Fruit fly (Drosophila melanogaster) whole organism, prepupa: ENCODE data around the gene CG31633.

ENCODE experiments used
- Blimp-1 ChIP-seq: fragments of 200-800 bp; sonication (Bioruptor generic); optimal IDR thresholded peaks from 3 replicates; lab custom pipeline; 2017; ENCODE audit warnings: missing biosample characterization, missing genetic modification characterization, mild to moderate bottlenecking, moderate library complexity, missing genetic modification reagents
- CG10631 ChIP-seq: fragments of 200-800 bp; sonication (Bioruptor generic); optimal IDR thresholded peaks from 2 replicates; lab custom pipeline; 2016; ENCODE audit warnings: missing biosample characterization, missing genetic modification characterization
- CG11902 ChIP-seq: fragments of 200-800 bp; sonication (Bioruptor generic); optimal IDR thresholded peaks from 3 replicates; lab custom pipeline; 2016; ENCODE audit warnings: missing biosample characterization, missing genetic modification characterization
- CG7368 ChIP-seq: fragments of 200-800 bp; sonication (Bioruptor generic); optimal IDR thresholded peaks from 3 replicates; lab custom pipeline; 2016; ENCODE audit warnings: missing biosample characterization, missing genetic modification characterization
- CG8319 ChIP-seq: fragments of 200-800 bp; sonication (Bioruptor generic); optimal IDR thresholded peaks from 3 replicates; lab custom pipeline; 2016; ENCODE audit warnings: missing biosample characterization, missing genetic modification characterization
- Eip78C ChIP-seq: fragments of 200-800 bp; sonication (Bioruptor generic); peaks from one replicate; lab custom pipeline; 2016; ENCODE audit warnings: missing biosample characterization, missing genetic modification characterization
- Hr4 ChIP-seq: fragments of 200-800 bp; sonication (Bioruptor generic); optimal IDR thresholded peaks from 3 replicates; lab custom pipeline; 2016; ENCODE audit warnings: missing biosample characterization, missing genetic modification characterization
- OdsH ChIP-seq: fragments of 200-800 bp; sonication (Bioruptor generic); optimal IDR thresholded peaks from 3 replicates; lab custom pipeline; 2016; ENCODE audit warnings: missing biosample characterization, missing genetic modification characterization
- Sox14 ChIP-seq: fragments of 200-800 bp; sonication (Bioruptor generic); optimal IDR thresholded peaks from 3 replicates; lab custom pipeline; 2016; ENCODE audit warnings: missing biosample characterization, missing genetic modification characterization
- eg ChIP-seq: fragments of 200-800 bp; sonication (Bioruptor generic); IDR thresholded peaks from 3 replicates; pipeline ENCODE4 v1.3.6; 2022; ENCODE audit warnings: missing biosample characterization, missing genetic modification characterization
- net ChIP-seq: fragments of 200-800 bp; sonication (Bioruptor generic); optimal IDR thresholded peaks from 3 replicates; lab custom pipeline; 2016; ENCODE audit warnings: missing biosample characterization, missing genetic modification characterization
- pdm3 ChIP-seq: fragments of 200-800 bp; sonication (Bioruptor generic); optimal IDR thresholded peaks from 3 replicates; lab custom pipeline; 2016; ENCODE audit warnings: missing biosample characterization, missing genetic modification characterization
- salr ChIP-seq, 2 experiments: fragments of 200-800 bp; sonication (Bioruptor generic); optimal IDR thresholded peaks; 3 replicates each; lab custom pipeline; 2016 to 2018; ENCODE audit warnings: missing biosample characterization in 2 of 2, missing genetic modification characterization in 2 of 2, mild to moderate bottlenecking in 1 of 2
- topi ChIP-seq: fragments of 200-800 bp; sonication (Bioruptor generic); optimal IDR thresholded peaks from 3 replicates; lab custom pipeline; 2016; ENCODE audit warnings: missing biosample characterization, missing genetic modification characterization

DNA sequence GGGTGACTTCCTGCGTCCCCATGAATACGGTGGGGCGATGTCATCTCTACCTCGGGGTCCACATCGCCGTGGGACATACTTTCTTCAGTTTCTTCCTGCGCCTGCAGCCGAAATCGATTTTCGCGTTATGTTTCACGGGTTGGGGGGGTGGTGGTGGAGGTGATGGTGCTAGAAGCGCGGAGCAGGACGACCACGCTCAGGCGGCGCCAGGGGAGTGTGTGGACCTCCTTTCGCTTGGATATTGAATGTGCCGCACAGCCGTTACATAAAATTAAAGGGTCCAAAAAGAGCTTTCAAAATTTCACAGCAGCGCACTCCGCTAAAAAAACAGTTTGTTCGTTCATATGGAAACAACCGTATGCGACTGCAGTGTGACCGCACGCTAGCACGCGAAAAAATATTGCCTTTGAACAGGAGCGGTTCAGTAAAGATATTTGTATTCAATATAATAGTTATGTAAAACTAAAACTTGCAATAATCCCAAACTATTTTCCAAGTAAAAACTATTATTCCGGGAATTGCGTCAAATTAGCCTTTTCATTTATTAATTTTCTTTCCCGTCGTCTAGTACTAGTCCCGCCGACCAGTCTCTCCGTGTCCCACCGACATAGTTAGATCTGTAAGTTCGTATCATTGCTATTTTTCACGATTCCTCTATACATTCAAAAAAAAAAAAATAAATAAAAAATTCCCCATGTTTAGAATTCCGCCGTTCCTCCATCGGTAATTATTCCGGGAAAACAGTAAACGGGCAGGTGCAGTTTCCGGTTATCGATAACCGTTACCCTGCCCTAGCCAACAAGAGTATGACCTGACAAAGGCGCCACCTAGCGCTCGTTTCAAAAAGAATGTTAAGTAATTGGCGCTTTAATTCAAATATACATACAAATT is 28.1 kb upstream of the CG31633 start, which contains the start of gene Nhe3:
- no peak for TF ChIP-seq net (GFP tag; lab: Kevin White, UChicago)
- TF ChIP-seq CG11902, result peak; percentile 94
- TF ChIP-seq Blimp-1 (GFP tag; lab: Kevin White, UChicago), result peak; percentile 42
- TF ChIP-seq CG8319 (GFP tag; lab: Kevin White, UChicago), result peak; percentile 70
- no peak for TF ChIP-seq OdsH (GFP tag; lab: Kevin White, UChicago)
- TF ChIP-seq Sox14 (GFP tag; lab: Kevin White, UChicago), result peak; percentile 84
- TF ChIP-seq eg (GFP tag; lab: Robert Waterston, UW), result peak; percentile 80
- TF ChIP-seq Eip78C (GFP tag; lab: Kevin White, UChicago), result peak; percentile 94
- no peak for TF ChIP-seq CG7368 (GFP tag; lab: Kevin White, UChicago)
- TF ChIP-seq CG10631 (GFP tag; lab: Kevin White, UChicago), result no peak
- peak; percentile 32 for TF ChIP-seq pdm3 (GFP tag; lab: Kevin White, UChicago)
- TF ChIP-seq Hr4 (GFP tag; lab: Kevin White, UChicago), result peak; percentile 80
- peak in 1 of 2 experiments; percentile 29 for TF ChIP-seq salr (GFP tag; optimal IDR thresholded peaks at IDR 0.05; lab: Kevin White, UChicago)
- peak; percentile 81 for TF ChIP-seq topi (GFP tag; lab: Kevin White, UChicago)
